Worm (Caenorhabditis elegans) whole organism, L4 larva: ENCODE measurements around the gene sshk-1.

Source experiments
- F10B5.3 ChIP-seq: sonication (generic microtip); optimal IDR thresholded peaks from 2 replicates; lab custom pipeline; 2016; ENCODE audit warnings: mild to moderate bottlenecking, missing genetic modification characterization, missing compliant biosample characterization
- F49E8.2 ChIP-seq: sonication (generic microtip); optimal IDR thresholded peaks from 2 replicates; lab custom pipeline; 2016; ENCODE audit warnings: missing compliant biosample characterization, mild to moderate bottlenecking, missing genetic modification characterization, borderline replicate concordance
- T26A8.4 ChIP-seq: fragments of 200-800 bp; sonication (Bioruptor generic); IDR thresholded peaks from 2 replicates; pipeline ENCODE4 v1.3.6; 2022; ENCODE audit warnings: missing genetic modification characterization, missing compliant biosample characterization
- Y48G9A.11 ChIP-seq: fragments of 200-800 bp; sonication (Bioruptor generic); IDR thresholded peaks from 2 replicates; pipeline ENCODE4 v1.3.6; 2022; ENCODE audit warnings: missing genetic modification reagents, missing genetic modification characterization, missing compliant biosample characterization
- ZK546.5 ChIP-seq, 2 experiments: sonication (generic microtip); optimal IDR thresholded peaks; 2 replicates each; lab custom pipeline; 2017; ENCODE audit warnings: missing biosample characterization in 2 of 2, missing genetic modification characterization in 2 of 2
- aha-1 ChIP-seq: fragments of 150-350 bp; peaks from one replicate; lab custom pipeline; 2014; ENCODE audit warnings: missing biosample characterization, missing genetic modification characterization
- arid-1 ChIP-seq: fragments of 200-800 bp; sonication (Bioruptor generic); conservative IDR thresholded peaks from 2 replicates; pipeline ENCODE4 v1.3.6; 2022; ENCODE audit warnings: missing genetic modification reagents, missing genetic modification characterization, missing compliant biosample characterization
- attf-4 ChIP-seq: sonication (generic microtip); optimal IDR thresholded peaks from 3 replicates; lab custom pipeline; 2017; ENCODE audit warnings: missing biosample characterization, missing genetic modification characterization
- ceh-44 ChIP-seq: fragments of 200-800 bp; sonication (Bioruptor generic); IDR thresholded peaks from 2 replicates; pipeline ENCODE4 v1.3.6; 2022; ENCODE audit warnings: missing genetic modification reagents, missing genetic modification characterization, missing compliant biosample characterization
- ceh-62 ChIP-seq: sonication (generic microtip); optimal IDR thresholded peaks from 2 replicates; lab custom pipeline; 2017; ENCODE audit warnings: missing biosample characterization, missing genetic modification characterization
- ceh-82 ChIP-seq: sonication (generic microtip); optimal IDR thresholded peaks from 2 replicates; lab custom pipeline; 2017; ENCODE audit warnings: missing biosample characterization, missing genetic modification characterization
- cey-2 ChIP-seq: sonication (generic microtip); optimal IDR thresholded peaks from 3 replicates; lab custom pipeline; 2017; ENCODE audit warnings: missing genetic modification characterization, mild to moderate bottlenecking, missing compliant biosample characterization, antibody characterized with exemption, borderline replicate concordance; ENCODE audit not compliant: insufficient read depth
- daf-12 ChIP-seq: fragments of 150-350 bp; optimal IDR thresholded peaks from 2 replicates; lab custom pipeline; 2014; ENCODE audit warnings: missing biosample characterization, missing genetic modification reagents, missing genetic modification characterization
- dmd-6 ChIP-seq: fragments of 200-800 bp; sonication (Bioruptor generic); IDR thresholded peaks from 2 replicates; pipeline ENCODE4 v1.3.6; 2022; ENCODE audit warnings: missing genetic modification reagents, missing genetic modification characterization, missing compliant biosample characterization
- dmd-9 ChIP-seq: fragments of 200-800 bp; sonication (Bioruptor generic); IDR thresholded peaks from 2 replicates; pipeline ENCODE4 v1.3.6; 2022; ENCODE audit warnings: missing genetic modification reagents, missing genetic modification characterization, missing compliant biosample characterization
- egl-27 ChIP-seq: sonication (generic microtip); optimal IDR thresholded peaks from 3 replicates; lab custom pipeline; 2017; ENCODE audit warnings: missing biosample characterization, missing genetic modification reagents, missing genetic modification characterization
- fkh-10 ChIP-seq: fragments of 150-350 bp; optimal IDR thresholded peaks from 2 replicates; lab custom pipeline; 2014; ENCODE audit warnings: missing biosample characterization, missing genetic modification reagents, missing genetic modification characterization
- hlh-11 ChIP-seq: fragments of 200-800 bp; sonication (Bioruptor generic); optimal IDR thresholded peaks from 2 replicates; lab custom pipeline; 2018; ENCODE audit warnings: mild to moderate bottlenecking, missing genetic modification characterization, missing compliant biosample characterization
- hmg-1.1 ChIP-seq: fragments of 200-800 bp; sonication (Bioruptor generic); IDR thresholded peaks from 2 replicates; pipeline ENCODE4 v1.3.6; 2022; ENCODE audit warnings: missing genetic modification reagents, missing genetic modification characterization, missing compliant biosample characterization
- lim-7 ChIP-seq: fragments of 200-800 bp; sonication (Bioruptor generic); IDR thresholded peaks from 2 replicates; pipeline ENCODE4 v1.3.6; 2022; ENCODE audit warnings: missing genetic modification characterization, missing compliant biosample characterization
- lin-13 ChIP-seq: fragments of 150-350 bp; optimal IDR thresholded peaks from 2 replicates; lab custom pipeline; 2014; ENCODE audit warnings: missing biosample characterization, missing genetic modification reagents, missing genetic modification characterization
- lin-15B ChIP-seq: fragments of 150-350 bp; sonication (generic microtip); optimal IDR thresholded peaks from 3 replicates; lab custom pipeline; 2014; ENCODE audit warnings: missing biosample characterization, missing genetic modification characterization
- lin-39 ChIP-seq: fragments of 150-350 bp; optimal IDR thresholded peaks from 2 replicates; lab custom pipeline; 2014; ENCODE audit warnings: missing biosample characterization, missing genetic modification reagents, missing genetic modification characterization
- lsy-2 ChIP-seq, 2 experiments: fragments of 150-350 bp in 1 of 2; sonication (generic microtip) in 1 of 2; optimal IDR thresholded peaks; 2 replicates each; lab custom pipeline; 2014 to 2017; ENCODE audit warnings: missing biosample characterization in 2 of 2, missing genetic modification characterization in 2 of 2
- mdl-1 ChIP-seq, 2 experiments: fragments of 150-350 bp in 1 of 2; sonication (generic microtip) in 1 of 2; optimal IDR thresholded peaks; 2 replicates each; lab custom pipeline; 2014 to 2017; ENCODE audit warnings: missing biosample characterization in 2 of 2, missing genetic modification characterization in 2 of 2
- mep-1 ChIP-seq: fragments of 150-350 bp; sonication (generic microtip); optimal IDR thresholded peaks from 3 replicates; lab custom pipeline; 2014; ENCODE audit warnings: missing biosample characterization, missing genetic modification characterization
- mxl-2 ChIP-seq: fragments of 200-800 bp; sonication (Bioruptor generic); conservative IDR thresholded peaks from 2 replicates; pipeline ENCODE4 v1.3.6; 2022; ENCODE audit warnings: missing genetic modification reagents, missing genetic modification characterization, missing compliant biosample characterization
- mxl-3 ChIP-seq: fragments of 200-800 bp; sonication (Bioruptor generic); optimal IDR thresholded peaks from 2 replicates; lab custom pipeline; 2018; ENCODE audit warnings: mild to moderate bottlenecking, missing genetic modification characterization, missing compliant biosample characterization
- nhr-111 ChIP-seq: fragments of 200-800 bp; sonication (Bioruptor generic); optimal IDR thresholded peaks from 2 replicates; lab custom pipeline; 2018; ENCODE audit warnings: mild to moderate bottlenecking, missing genetic modification characterization, missing compliant biosample characterization
- nhr-237 ChIP-seq: sonication (generic microtip); optimal IDR thresholded peaks from 2 replicates; lab custom pipeline; 2017; ENCODE audit warnings: missing biosample characterization, missing genetic modification characterization
- nhr-28 ChIP-seq: fragments of 150-350 bp; optimal IDR thresholded peaks from 2 replicates; lab custom pipeline; 2014; ENCODE audit warnings: missing biosample characterization, missing genetic modification characterization
- nhr-6 ChIP-seq: fragments of 150-350 bp; optimal IDR thresholded peaks from 2 replicates; lab custom pipeline; 2014; ENCODE audit warnings: missing biosample characterization, missing genetic modification characterization
- nhr-76 ChIP-seq: fragments of 150-350 bp; optimal IDR thresholded peaks from 2 replicates; lab custom pipeline; 2014; ENCODE audit warnings: missing biosample characterization, missing genetic modification characterization
- pha-4 ChIP-seq, 2 experiments: fragments of 150-350 bp in 1 of 2; fragments of 200-800 bp in 1 of 2; sonication (Bioruptor generic) in 1 of 2; IDR thresholded peaks in 1 of 2; optimal IDR thresholded peaks in 1 of 2; 2 replicates each; pipeline versions ENCODE4 v1.3.6 to Lab custom; 2014 to 2022; ENCODE audit warnings: missing genetic modification characterization in 2 of 2, missing genetic modification reagents in 2 of 2, missing biosample characterization in 1 of 2, missing compliant biosample characterization in 1 of 2
- rbr-2 ChIP-seq: sonication (generic microtip); optimal IDR thresholded peaks from 2 replicates; lab custom pipeline; 2016; ENCODE audit warnings: missing genotype, missing genetic modification characterization, missing compliant biosample characterization
- sdz-12 ChIP-seq: fragments of 200-800 bp; sonication (Bioruptor generic); optimal IDR thresholded peaks from 2 replicates; lab custom pipeline; 2018; ENCODE audit warnings: mild to moderate bottlenecking, missing genetic modification characterization, missing compliant biosample characterization
- skn-1 ChIP-seq: fragments of 150-350 bp; optimal IDR thresholded peaks from 2 replicates; lab custom pipeline; 2014; ENCODE audit warnings: missing biosample characterization, missing genetic modification characterization
- snpc-1.2 ChIP-seq: fragments of 200-800 bp; sonication (Bioruptor generic); IDR thresholded peaks from 2 replicates; pipeline ENCODE4 v1.3.6; 2022; ENCODE audit warnings: missing genetic modification reagents, missing genetic modification characterization, missing compliant biosample characterization
- snpc-4 ChIP-seq: fragments of 150-350 bp; optimal IDR thresholded peaks from 2 replicates; lab custom pipeline; 2014; ENCODE audit warnings: missing biosample characterization, missing genetic modification characterization
- spr-1 ChIP-seq: sonication (generic microtip); optimal IDR thresholded peaks from 2 replicates; lab custom pipeline; 2016; ENCODE audit warnings: mild to moderate bottlenecking, missing genetic modification characterization, missing compliant biosample characterization
- spr-3 ChIP-seq: fragments of 200-800 bp; sonication (Bioruptor generic); optimal IDR thresholded peaks from 2 replicates; lab custom pipeline; 2018; ENCODE audit warnings: mild to moderate bottlenecking, missing genetic modification characterization, missing compliant biosample characterization
- tra-1 ChIP-seq: fragments of 200-800 bp; sonication (Bioruptor generic); IDR thresholded peaks from 2 replicates; pipeline ENCODE4 v1.3.6; 2022; ENCODE audit warnings: missing genetic modification reagents, missing genetic modification characterization, missing compliant biosample characterization
- unc-130 ChIP-seq: sonication (generic microtip); optimal IDR thresholded peaks from 2 replicates; lab custom pipeline; 2016; ENCODE audit warnings: missing genetic modification reagents, missing genetic modification characterization, missing compliant biosample characterization
- unc-62 ChIP-seq, 3 experiments: fragments of 150-350 bp in 1 of 3; sonication (generic microtip); optimal IDR thresholded peaks in 2 of 3; peaks in 1 of 3; 1 replicate in 1 of 3; 2 replicates in 2 of 3; lab custom pipeline; 2014 to 2017; ENCODE audit warnings: missing biosample characterization in 3 of 3, missing genetic modification characterization in 3 of 3, missing genetic modification reagents in 3 of 3, missing genotype in 1 of 3
- zfp-2 ChIP-seq: sonication (generic microtip); optimal IDR thresholded peaks from 2 replicates; lab custom pipeline; 2016; ENCODE audit warnings: mild to moderate bottlenecking, missing genetic modification characterization, missing compliant biosample characterization
- zfp-3 ChIP-seq: fragments of 200-800 bp; sonication (Bioruptor generic); conservative IDR thresholded peaks from 2 replicates; pipeline ENCODE4 v1.3.6; 2022; ENCODE audit warnings: missing genetic modification reagents, missing genetic modification characterization, missing compliant biosample characterization
- zip-2 ChIP-seq: fragments of 150-350 bp; optimal IDR thresholded peaks from 2 replicates; lab custom pipeline; 2014; ENCODE audit warnings: missing biosample characterization, missing genetic modification characterization
- ztf-11 ChIP-seq: fragments of 150-350 bp; optimal IDR thresholded peaks from 2 replicates; lab custom pipeline; 2014; ENCODE audit warnings: missing biosample characterization, missing genetic modification characterization

Gene sshk-1

ce11 chrV:20776761-20777160 is 39.2 kb upstream of the sshk-1 start (continued):
- peak; percentile 40; the same call in 1 of the 2 replicates for TF ChIP-seq lim-7 (GFP tag; lab: Robert Waterston, UW)
- peak; percentile 83 for TF ChIP-seq dmd-6 (GFP tag; lab: Robert Waterston, UW)
- TF ChIP-seq arid-1, result 0 out of 2 replicates have a peak, but pooled peaks have one; percentile 30

- TF ChIP-seq mxl-2, result no peak
- no peak for TF ChIP-seq lin-39
- peak; percentile 100 for TF ChIP-seq aha-1 (tag; lab: Kevin White, UChicago)
- peak; percentile 66 for TF ChIP-seq nhr-76 (tag; lab: Kevin White, UChicago)
- peak in 1 of 2 experiments; percentile 100 for TF ChIP-seq unc-62 (GFP tag; optimal IDR thresholded peaks at IDR 0.05 in 1 of 2; lab: Kevin White, UChicago)
- TF ChIP-seq unc-62 (tag; optimal IDR thresholded peaks at IDR 0.05; lab: Kevin White, UChicago), result no peak
- TF ChIP-seq Y48G9A.11 (GFP tag; lab: Robert Waterston, UW), result no peak
- peak; percentile 99 for TF ChIP-seq mxl-3
- TF ChIP-seq snpc-4, result peak; percentile 7
- TF ChIP-seq daf-12 (tag; lab: Kevin White, UChicago), result no peak
- TF ChIP-seq dmd-9 (GFP tag; lab: Robert Waterston, UW), result peak; percentile 74
- TF ChIP-seq hmg-1.1, result peak; percentile 97
- TF ChIP-seq mep-1 (tag; lab: Kevin White, UChicago), result peak; percentile 95
- peak; percentile 93 for TF ChIP-seq nhr-28 (tag; lab: Kevin White, UChicago)
- no peak for TF ChIP-seq ceh-44 (GFP tag; lab: Robert Waterston, UW)
- TF ChIP-seq lsy-2 (tag; optimal IDR thresholded peaks at IDR 0.05; lab: Kevin White, UChicago), result peak; percentile 90 to 93
- TF ChIP-seq attf-4 (tag; lab: Kevin White, UChicago), result no peak
- TF ChIP-seq lim-7 (GFP tag; lab: Robert Waterston, UW), result peak; percentile 20; the same call in 1 of the 2 replicates
- TF ChIP-seq snpc-1.2, result 0 out of 2 replicates have a peak, but pooled peaks have one; percentile 49
- peak; percentile 75 for TF ChIP-seq F10B5.3 (tag; lab: Kevin White, UChicago)
- TF ChIP-seq ceh-82, result no peak
- peak; percentile 98 for TF ChIP-seq hlh-11 (tag; lab: Kevin White, UChicago)
- TF ChIP-seq zfp-3 (GFP tag; lab: Robert Waterston, UW), result peak; percentile 87
- TF ChIP-seq unc-130 (GFP tag; lab: Kevin White, UChicago), result peak; percentile 8
- TF ChIP-seq mdl-1 (tag; optimal IDR thresholded peaks at IDR 0.05; lab: Kevin White, UChicago), result peak; percentile 89 to 99
- peak; percentile 79 for TF ChIP-seq nhr-6 (tag; lab: Kevin White, UChicago)
- TF ChIP-seq egl-27, result no peak
- TF ChIP-seq spr-3 (GFP tag; lab: Kevin White, UChicago), result peak; percentile 52
- peak; percentile 97 for TF ChIP-seq rbr-2 (tag; lab: Kevin White, UChicago)
- TF ChIP-seq zip-2 (tag; lab: Kevin White, UChicago), result peak; percentile 67
- TF ChIP-seq T26A8.4, result peak; percentile 84
- TF ChIP-seq nhr-111, result no peak
- no peak for TF ChIP-seq skn-1 (tag; lab: Kevin White, UChicago)
- no peak for TF ChIP-seq nhr-237 (tag; lab: Kevin White, UChicago)
- TF ChIP-seq ztf-11, result no peak
- TF ChIP-seq tra-1, result peak; percentile 74
- TF ChIP-seq pha-4 (GFP tag; IDR thresholded peaks at IDR 0.05; lab: Robert Waterston, UW), result peak; percentile 82
- TF ChIP-seq pha-4 (tag; optimal IDR thresholded peaks at IDR 0.05; lab: Kevin White, UChicago), result peak; percentile 100
- TF ChIP-seq ZK546.5 (tag; optimal IDR thresholded peaks at IDR 0.05; lab: Kevin White, UChicago), result peak in 1 of 2 experiments; percentile 36
- TF ChIP-seq lin-13, result peak; percentile 44
- no peak for TF ChIP-seq cey-2
- no peak for TF ChIP-seq F49E8.2 (tag; lab: Kevin White, UChicago)
- peak; percentile 95 for TF ChIP-seq fkh-10 (GFP tag; lab: Kevin White, UChicago)
- no peak for TF ChIP-seq ceh-62
- no peak for TF ChIP-seq lin-15B
- TF ChIP-seq zfp-2 (tag; lab: Kevin White, UChicago), result peak; percentile 59
- peak; percentile 89 for TF ChIP-seq spr-1 (tag; lab: Kevin White, UChicago)
- peak; percentile 79 for TF ChIP-seq sdz-12 (GFP tag; lab: Kevin White, UChicago)
Measured at ce11 chrV:20778257-20778697, 37.7 kb upstream of the sshk-1 start.
